Fruit fly (Drosophila melanogaster) whole organism, embryonic: ENCODE data around the gene htk.

Experiments
- Adf1 ChIP-seq: fragments of 200-800 bp; sonication (Bioruptor generic); IDR thresholded peaks from 2 replicates; pipeline ENCODE4 v1.3.6; 2022; ENCODE audit warnings: missing biosample characterization, missing genetic modification characterization
- Bteb2 ChIP-seq: fragments of 200-800 bp; sonication (Bioruptor generic); optimal IDR thresholded peaks from 2 replicates; lab custom pipeline; 2016; ENCODE audit warnings: missing biosample characterization, missing genetic modification characterization
- CG10321 ChIP-seq: fragments of 200-800 bp; sonication (Bioruptor generic); IDR thresholded peaks from 2 replicates; pipeline ENCODE4 v1.3.6; 2022; ENCODE audit warnings: missing biosample characterization, missing genetic modification characterization
- CG10462 ChIP-seq: fragments of 200-800 bp; sonication (Bioruptor generic); optimal IDR thresholded peaks from 2 replicates; lab custom pipeline; 2016; ENCODE audit warnings: missing biosample characterization, missing genetic modification characterization
- CG12071 ChIP-seq: fragments of 200-800 bp; sonication (Bioruptor generic); optimal IDR thresholded peaks from 3 replicates; lab custom pipeline; 2018; ENCODE audit warnings: missing biosample characterization, mild to moderate bottlenecking, missing genetic modification characterization
- CG12299 ChIP-seq: fragments of 200-800 bp; sonication (Bioruptor generic); optimal IDR thresholded peaks from 2 replicates; lab custom pipeline; 2018; ENCODE audit warnings: missing biosample characterization, mild to moderate bottlenecking, missing genetic modification characterization
- CG12744 ChIP-seq: fragments of 200-800 bp; sonication (Bioruptor generic); optimal IDR thresholded peaks from 2 replicates; lab custom pipeline; 2016; ENCODE audit warnings: missing biosample characterization, missing genetic modification characterization
- CG13624 ChIP-seq: fragments of 200-800 bp; sonication (Bioruptor generic); optimal IDR thresholded peaks from 2 replicates; lab custom pipeline; 2016; ENCODE audit warnings: missing biosample characterization, missing genetic modification characterization
- CG13775 ChIP-seq: fragments of 200-800 bp; sonication (Bioruptor generic); optimal IDR thresholded peaks from 3 replicates; lab custom pipeline; 2017; ENCODE audit warnings: missing biosample characterization, mild to moderate bottlenecking, missing genetic modification characterization
- CG15479 ChIP-seq: fragments of 200-800 bp; sonication (Bioruptor generic); optimal IDR thresholded peaks from 3 replicates; lab custom pipeline; 2019; ENCODE audit warnings: missing biosample characterization, mild to moderate bottlenecking, missing genetic modification characterization, moderate library complexity
- CG16815 ChIP-seq: fragments of 200-800 bp; sonication (Bioruptor generic); optimal IDR thresholded peaks from 3 replicates; lab custom pipeline; 2017; ENCODE audit warnings: missing biosample characterization, mild to moderate bottlenecking, missing genetic modification characterization
- CG17385 ChIP-seq: fragments of 200-800 bp; sonication (Bioruptor generic); optimal IDR thresholded peaks from 3 replicates; lab custom pipeline; 2018; ENCODE audit warnings: missing biosample characterization, mild to moderate bottlenecking, missing genetic modification characterization
- CG2116 ChIP-seq: fragments of 200-800 bp; sonication (Bioruptor generic); optimal IDR thresholded peaks from 3 replicates; lab custom pipeline; 2018; ENCODE audit warnings: missing biosample characterization, mild to moderate bottlenecking, missing genetic modification characterization
- CG3163 ChIP-seq: fragments of 200-800 bp; sonication (Bioruptor generic); optimal IDR thresholded peaks from 3 replicates; lab custom pipeline; 2016; ENCODE audit warnings: missing biosample characterization, missing genetic modification characterization
- CG34224 ChIP-seq: fragments of 200-800 bp; sonication (Bioruptor generic); IDR thresholded peaks from 3 replicates; pipeline ENCODE4 v1.3.6; 2022; ENCODE audit warnings: missing biosample characterization, missing genetic modification characterization; ENCODE audit not compliant: partially characterized antibody
- CG4360 ChIP-seq: fragments of 200-800 bp; sonication (Bioruptor generic); IDR thresholded peaks from 2 replicates; pipeline ENCODE4 v1.3.6; 2022; ENCODE audit warnings: missing biosample characterization, missing genetic modification characterization
- CG4854 ChIP-seq: fragments of 200-800 bp; sonication (Bioruptor generic); optimal IDR thresholded peaks from 2 replicates; lab custom pipeline; 2016; ENCODE audit warnings: missing biosample characterization, missing genetic modification characterization, inconsistent platforms
- CG7372 ChIP-seq: fragments of 200-800 bp; sonication (Bioruptor generic); IDR thresholded peaks from 2 replicates; pipeline ENCODE4 v1.3.6; 2022; ENCODE audit warnings: missing biosample characterization, missing genetic modification characterization
- Dll ChIP-seq: fragments of 200-800 bp; sonication (Bioruptor generic); IDR thresholded peaks from 4 replicates; pipeline ENCODE4 v1.3.6; 2022; ENCODE audit warnings: missing biosample characterization, missing genetic modification characterization; ENCODE audit not compliant: partially characterized antibody
- Hey ChIP-seq: fragments of 200-800 bp; sonication (Bioruptor generic); optimal IDR thresholded peaks from 3 replicates; lab custom pipeline; 2018; ENCODE audit warnings: missing biosample characterization, mild to moderate bottlenecking, missing genetic modification characterization
- Hmx ChIP-seq: fragments of 200-800 bp; sonication (Bioruptor generic); optimal IDR thresholded peaks from 2 replicates; lab custom pipeline; 2016; ENCODE audit warnings: missing biosample characterization, missing genetic modification characterization
- Hsf ChIP-seq: fragments of 200-800 bp; sonication (Bioruptor generic); optimal IDR thresholded peaks from 3 replicates; lab custom pipeline; 2016; ENCODE audit warnings: missing biosample characterization, missing genetic modification characterization
- NK7.1 ChIP-seq: fragments of 200-800 bp; sonication (Bioruptor generic); optimal IDR thresholded peaks from 3 replicates; lab custom pipeline; 2016; ENCODE audit warnings: missing biosample characterization, missing genetic modification characterization
- Trl ChIP-seq, 3 experiments: fragments of >200 bp in 2 of 3; fragments of 200-800 bp in 1 of 3; sonication (Bioruptor generic) in 1 of 3; optimal IDR thresholded peaks; 2 replicates in 1 of 3; 3 replicates in 2 of 3; lab custom pipeline; 2016 to 2017; ENCODE audit warnings: missing biosample characterization in 1 of 3, missing genetic modification characterization in 1 of 3
- ac ChIP-seq: fragments of 200-800 bp; sonication (Bioruptor generic); optimal IDR thresholded peaks from 3 replicates; lab custom pipeline; 2017; ENCODE audit warnings: missing biosample characterization, mild to moderate bottlenecking, missing genetic modification characterization
- br ChIP-seq: fragments of >200 bp; optimal IDR thresholded peaks from 2 replicates; lab custom pipeline; 2017
- ci ChIP-seq: fragments of 200-800 bp; sonication (Bioruptor generic); IDR thresholded peaks from 3 replicates; pipeline ENCODE4 v1.3.6; 2022; ENCODE audit warnings: missing biosample characterization, missing genetic modification characterization
- crol ChIP-seq: fragments of 200-800 bp; sonication (Bioruptor generic); IDR thresholded peaks from 2 replicates; pipeline ENCODE4 v1.3.6; 2022; ENCODE audit warnings: missing biosample characterization, missing genetic modification characterization
- dati ChIP-seq: fragments of 200-800 bp; sonication (Bioruptor generic); IDR thresholded peaks from 2 replicates; pipeline ENCODE4 v1.3.6; 2022; ENCODE audit warnings: missing biosample characterization, missing genetic modification characterization
- eve ChIP-seq, 2 experiments: fragments of >200 bp; optimal IDR thresholded peaks; 2 replicates each; lab custom pipeline; 2017; ENCODE audit warnings: missing biosample characterization in 2 of 2, missing genetic modification characterization in 2 of 2
- mirr ChIP-seq: fragments of 200-800 bp; sonication (Bioruptor generic); optimal IDR thresholded peaks from 3 replicates; lab custom pipeline; 2018; ENCODE audit warnings: missing biosample characterization, mild to moderate bottlenecking, missing genetic modification characterization
- pho ChIP-seq: fragments of 200-800 bp; sonication (Bioruptor generic); optimal IDR thresholded peaks from 2 replicates; lab custom pipeline; 2016; ENCODE audit warnings: missing biosample characterization, missing genetic modification characterization
- phol ChIP-seq: fragments of 200-800 bp; sonication (Bioruptor generic); optimal IDR thresholded peaks from 3 replicates; lab custom pipeline; 2018; ENCODE audit warnings: missing biosample characterization, mild to moderate bottlenecking, missing genetic modification characterization, moderate library complexity
- pros ChIP-seq: fragments of 200-800 bp; sonication (Bioruptor generic); optimal IDR thresholded peaks from 3 replicates; lab custom pipeline; 2019; ENCODE audit warnings: missing biosample characterization, mild to moderate bottlenecking, missing genetic modification characterization, moderate library complexity
- sug ChIP-seq: fragments of 200-800 bp; optimal IDR thresholded peaks from 2 replicates; lab custom pipeline; 2019; ENCODE audit warnings: missing biosample characterization, mild to moderate bottlenecking, missing genetic modification characterization, moderate library complexity
- usp ChIP-seq: fragments of >200 bp; optimal IDR thresholded peaks from 2 replicates; lab custom pipeline; 2017; ENCODE audit warnings: missing biosample characterization, missing genetic modification characterization
- vvl ChIP-seq: fragments of 200-800 bp; sonication (Bioruptor generic); IDR thresholded peaks from 2 replicates; pipeline ENCODE4 v1.3.6; 2022; ENCODE audit warnings: missing biosample characterization, missing genetic modification characterization
- z ChIP-seq: fragments of 200-800 bp; sonication (Bioruptor generic); IDR thresholded peaks from 3 replicates; pipeline ENCODE4 v1.3.6; 2022; ENCODE audit warnings: missing biosample characterization, missing genetic modification characterization
- zen ChIP-seq: fragments of 200-800 bp; sonication (Bioruptor generic); optimal IDR thresholded peaks from 3 replicates; lab custom pipeline; 2018; ENCODE audit warnings: missing biosample characterization, mild to moderate bottlenecking, missing genetic modification characterization, moderate library complexity

Gene htk

dm6 chrX:18863748-18864482, 20.5 kb downstream of the htk start, which contains the start of the genes CG7326 and Dora (continued):
- TF ChIP-seq NK7.1 (GFP tag; lab: Kevin White, UChicago) (no peak), phol (peak; percentile 12), CG12299 (tag; lab: Kevin White, UChicago) (peak; percentile 16), CG7372 (GFP tag; lab: Robert Waterston, UW) (no peak), Hmx (GFP tag; lab: Kevin White, UChicago) (no peak)

- TF ChIP-seq CG15479 (peak; percentile 35), CG17385 (GFP tag; lab: Kevin White, UChicago) (peak; percentile 91), CG13624 (GFP tag; lab: Kevin White, UChicago) (no peak), Bteb2 (GFP tag; lab: Kevin White, UChicago) (no peak), Adf1 (GFP tag; lab: Robert Waterston, UW) (peak; percentile 89), CG4854 (GFP tag; lab: Kevin White, UChicago) (no peak), Dll (GFP tag; lab: Robert Waterston, UW) (0 out of 4 replicates have a peak, but pooled peaks have one; percentile 17), dati (GFP tag; lab: Robert Waterston, UW) (no peak), usp (GFP tag; lab: Kevin White, UChicago) (no peak), CG4360 (GFP tag; lab: Robert Waterston, UW) (peak; percentile 97), vvl (0 out of 2 replicates have a peak, but pooled peaks have one; percentile 7), CG16815 (GFP tag; lab: Kevin White, UChicago) (no peak), CG3163 (peak; percentile 44), pros (GFP tag; lab: Kevin White, UChicago) (peak; percentile 28), pho (no peak), mirr (GFP tag; lab: Kevin White, UChicago) (no peak), z (GFP tag; lab: Robert Waterston, UW) (peak; percentile 83), br (lab: Kevin White, UChicago) (no peak), CG34224 (GFP tag; lab: Robert Waterston, UW) (no peak), CG13775 (GFP tag; lab: Kevin White, UChicago) (no peak), CG12744 (GFP tag; lab: Kevin White, UChicago) (no peak), ci (GFP tag; lab: Robert Waterston, UW) (no peak), eve (GFP tag; optimal IDR thresholded peaks at IDR 0.05; lab: Kevin White, UChicago) (no peak), CG2116 (GFP tag; lab: Kevin White, UChicago) (no peak), sug (tag; lab: Kevin White, UChicago) (peak; percentile 32), CG12071 (GFP tag; lab: Kevin White, UChicago) (no peak), Hey (tag; lab: Kevin White, UChicago) (peak; percentile 30), Trl (optimal IDR thresholded peaks at IDR 0.05; lab: Kevin White, UChicago) (peak; percentile 79 to 86), Trl (GFP tag; optimal IDR thresholded peaks at IDR 0.05; lab: Kevin White, UChicago) (no peak), Hsf (GFP tag; lab: Kevin White, UChicago) (no peak), zen (no peak), CG10462 (no peak), crol (GFP tag; lab: Robert Waterston, UW) (peak; percentile 77), CG10321 (GFP tag; lab: Robert Waterston, UW) (0 out of 2 replicates have a peak, but pooled peaks have one; percentile 15), ac (no peak)
- TF ChIP-seq, all 482 proteins: peak for 14
These were observed 21.3 kb downstream of the htk start for dm6 chrX:18864483-18865358.
